Worm (Caenorhabditis elegans) whole organism, early embryonic: ENCODE data around the gene T07E3.4.

Source experiments
- B0310.2 ChIP-seq: sonication (generic microtip); optimal IDR thresholded peaks from 2 replicates; lab custom pipeline; 2016; ENCODE audit warnings: mild to moderate bottlenecking, missing genetic modification characterization, missing compliant biosample characterization
- F13C5.2 ChIP-seq: sonication (generic microtip); optimal IDR thresholded peaks from 2 replicates; lab custom pipeline; 2017; ENCODE audit warnings: mild to moderate bottlenecking, missing genetic modification characterization, inconsistent platforms, missing compliant biosample characterization
- aly-1 ChIP-seq: sonication (generic microtip); optimal IDR thresholded peaks from 2 replicates; lab custom pipeline; 2016; ENCODE audit warnings: missing genetic modification characterization, missing compliant biosample characterization
- ama-1 ChIP-seq: fragments of 150-350 bp; optimal IDR thresholded peaks from 2 replicates; lab custom pipeline; 2014
- ceh-13 ChIP-seq: fragments of 200-800 bp; sonication (Bioruptor generic); optimal IDR thresholded peaks from 2 replicates; lab custom pipeline; 2018; ENCODE audit warnings: mild to moderate bottlenecking, missing genetic modification characterization, missing compliant biosample characterization
- ceh-36 ChIP-seq: sonication (generic microtip); optimal IDR thresholded peaks from 2 replicates; lab custom pipeline; 2016; ENCODE audit warnings: missing genetic modification characterization, inconsistent platforms, missing compliant biosample characterization
- ets-7 ChIP-seq: sonication (generic microtip); optimal IDR thresholded peaks from 2 replicates; lab custom pipeline; 2016; ENCODE audit warnings: missing genotype, missing genetic modification characterization, missing compliant biosample characterization
- flt-1 ChIP-seq: fragments of 200-800 bp; sonication (Bioruptor generic); IDR thresholded peaks from 2 replicates; pipeline ENCODE4 v1.3.6; 2022; ENCODE audit warnings: missing genetic modification characterization, missing compliant biosample characterization
- hmbx-1 ChIP-seq: sonication (generic microtip); optimal IDR thresholded peaks from 2 replicates; lab custom pipeline; 2016; ENCODE audit warnings: mild to moderate bottlenecking, missing genetic modification characterization, missing compliant biosample characterization
- hmg-4 ChIP-seq: fragments of 200-800 bp; sonication (Bioruptor generic); optimal IDR thresholded peaks from 2 replicates; lab custom pipeline; 2018; ENCODE audit warnings: mild to moderate bottlenecking, missing genetic modification characterization, missing compliant biosample characterization
- hnd-1 ChIP-seq: sonication (generic microtip); optimal IDR thresholded peaks from 2 replicates; lab custom pipeline; 2016; ENCODE audit warnings: missing genetic modification characterization, missing compliant biosample characterization
- pes-1 ChIP-seq: fragments of 200-800 bp; sonication (Bioruptor generic); IDR thresholded peaks from 2 replicates; pipeline ENCODE4 v1.3.6; 2022; ENCODE audit warnings: missing genetic modification reagents, missing genetic modification characterization, missing compliant biosample characterization
- sea-1 ChIP-seq: fragments of 200-800 bp; sonication (Bioruptor generic); conservative IDR thresholded peaks from 2 replicates; pipeline ENCODE4 v1.3.6; 2022; ENCODE audit warnings: missing genetic modification characterization, missing compliant biosample characterization
- tbx-11 ChIP-seq: fragments of 200-800 bp; sonication (Bioruptor generic); IDR thresholded peaks from 2 replicates; pipeline ENCODE4 v1.3.6; 2022; ENCODE audit warnings: missing genetic modification characterization, missing compliant biosample characterization

- TF ChIP-seq ama-1 (lab: Kevin White, UChicago) (no peak), aly-1 (no peak), flt-1 (no peak), hmbx-1 (tag; lab: Kevin White, UChicago) (no peak), F13C5.2 (tag; lab: Kevin White, UChicago) (no peak), ets-7 (tag; lab: Kevin White, UChicago) (no peak), sea-1 (GFP tag; lab: Robert Waterston, UW) (no peak), tbx-11 (GFP tag; lab: Robert Waterston, UW) (no peak), B0310.2 (tag; lab: Kevin White, UChicago) (no peak), pes-1 (no peak), ceh-36 (tag; lab: Kevin White, UChicago) (no peak), hmg-4 (GFP tag; lab: Kevin White, UChicago) (no peak), ceh-13 (GFP tag; lab: Kevin White, UChicago) (no peak), hnd-1 (tag; lab: Kevin White, UChicago) (no peak)
Measured at ce11 chrIII:6906409-6906808, 8.6 kb downstream of the T07E3.4 start, which contains the start of gene T07E3.2.
